Fruit fly (Drosophila melanogaster) whole organism, pupa: ENCODE data around the gene Lectin-galC1.

Source experiments
- CG10348 ChIP-seq: fragments of 200-800 bp; sonication (Bioruptor generic); IDR thresholded peaks from 2 replicates; pipeline ENCODE4 v1.3.6; 2022; ENCODE audit warnings: missing biosample characterization, missing genetic modification characterization
- CG12605 ChIP-seq: fragments of 200-800 bp; sonication (Bioruptor generic); IDR thresholded peaks from 2 replicates; pipeline ENCODE4 v1.3.6; 2022; ENCODE audit warnings: missing biosample characterization, missing genetic modification characterization
- CG13204 ChIP-seq: fragments of 200-800 bp; sonication (Bioruptor generic); optimal IDR thresholded peaks from 2 replicates; lab custom pipeline; 2018; ENCODE audit warnings: missing biosample characterization, mild to moderate bottlenecking, missing genetic modification characterization, moderate library complexity
- CG14655 ChIP-seq: fragments of 200-800 bp; sonication (Bioruptor generic); optimal IDR thresholded peaks from 3 replicates; lab custom pipeline; 2017; ENCODE audit warnings: mild to moderate bottlenecking, missing biosample characterization, missing genetic modification reagents, missing genetic modification characterization
- CG15710 ChIP-seq: fragments of 200-800 bp; sonication (Bioruptor generic); optimal IDR thresholded peaks from 2 replicates; lab custom pipeline; 2018; ENCODE audit warnings: missing biosample characterization, mild to moderate bottlenecking, missing genetic modification characterization, moderate library complexity
- CG17806 ChIP-seq: fragments of 200-800 bp; sonication (Bioruptor generic); optimal IDR thresholded peaks from 2 replicates; lab custom pipeline; 2018; ENCODE audit warnings: missing biosample characterization, mild to moderate bottlenecking, missing genetic modification characterization, moderate library complexity
- CG32121 ChIP-seq: fragments of 200-800 bp; sonication (Bioruptor generic); IDR thresholded peaks from 2 replicates; pipeline ENCODE4 v1.3.6; 2022; ENCODE audit warnings: missing biosample characterization, missing genetic modification characterization
- CG34367 ChIP-seq: fragments of 200-800 bp; sonication (Bioruptor generic); optimal IDR thresholded peaks from 2 replicates; lab custom pipeline; 2018; ENCODE audit warnings: missing biosample characterization, mild to moderate bottlenecking, missing genetic modification characterization
- CG4496 ChIP-seq: fragments of 200-800 bp; sonication (Bioruptor generic); IDR thresholded peaks from 3 replicates; pipeline ENCODE4 v1.3.6; 2022; ENCODE audit warnings: missing biosample characterization, missing genetic modification characterization
- CG8159 ChIP-seq: fragments of 200-800 bp; sonication (Bioruptor generic); optimal IDR thresholded peaks from 3 replicates; lab custom pipeline; 2018; ENCODE audit warnings: missing biosample characterization, mild to moderate bottlenecking, missing genetic modification characterization, moderate library complexity
- CG8301 ChIP-seq: fragments of 200-800 bp; sonication (Bioruptor generic); optimal IDR thresholded peaks from 2 replicates; lab custom pipeline; 2018; ENCODE audit warnings: missing biosample characterization, mild to moderate bottlenecking, missing genetic modification characterization
- CG9948 ChIP-seq: fragments of 200-800 bp; sonication (Bioruptor generic); optimal IDR thresholded peaks from 2 replicates; lab custom pipeline; 2018; ENCODE audit warnings: missing biosample characterization, mild to moderate bottlenecking, missing genetic modification characterization, moderate library complexity
- D1 ChIP-seq: fragments of 200-800 bp; sonication (Bioruptor generic); optimal IDR thresholded peaks from 2 replicates; lab custom pipeline; 2018; ENCODE audit warnings: missing biosample characterization, mild to moderate bottlenecking, missing genetic modification characterization, moderate library complexity
- EcR ChIP-seq: fragments of 200-800 bp; sonication (Bioruptor generic); optimal IDR thresholded peaks from 3 replicates; lab custom pipeline; 2019; ENCODE audit warnings: missing biosample characterization, missing genetic modification characterization, mild to moderate bottlenecking, moderate library complexity, missing genetic modification reagents
- Ets98B ChIP-seq: fragments of 200-800 bp; sonication (Bioruptor generic); IDR thresholded peaks from 2 replicates; pipeline ENCODE4 v1.3.6; 2022; ENCODE audit warnings: missing biosample characterization, missing genetic modification characterization
- Pif1A ChIP-seq: fragments of 200-800 bp; sonication (Bioruptor generic); optimal IDR thresholded peaks from 3 replicates; lab custom pipeline; 2016; ENCODE audit warnings: missing biosample characterization, missing genetic modification characterization
- Pif1B ChIP-seq: fragments of 200-800 bp; sonication (Bioruptor generic); optimal IDR thresholded peaks from 3 replicates; lab custom pipeline; 2016; ENCODE audit warnings: missing biosample characterization, missing genetic modification characterization
- Snoo ChIP-seq: fragments of 200-800 bp; sonication (Bioruptor generic); optimal IDR thresholded peaks from 3 replicates; lab custom pipeline; 2017; ENCODE audit warnings: missing biosample characterization, mild to moderate bottlenecking, missing genetic modification characterization, inconsistent platforms
- fd96Ca ChIP-seq: fragments of 200-800 bp; sonication (Bioruptor generic); IDR thresholded peaks from 3 replicates; pipeline ENCODE4 v1.3.6; 2022; ENCODE audit warnings: missing biosample characterization, missing genetic modification characterization
- gl ChIP-seq: fragments of 200-800 bp; sonication (Bioruptor generic); optimal IDR thresholded peaks from 2 replicates; lab custom pipeline; 2018; ENCODE audit warnings: missing biosample characterization, mild to moderate bottlenecking, missing genetic modification characterization
- rn ChIP-seq: fragments of 200-800 bp; sonication (Bioruptor generic); IDR thresholded peaks from 2 replicates; pipeline ENCODE4 v1.3.6; 2022; ENCODE audit warnings: missing biosample characterization, missing genetic modification characterization

The Lectin-galC1 gene

DNA sequence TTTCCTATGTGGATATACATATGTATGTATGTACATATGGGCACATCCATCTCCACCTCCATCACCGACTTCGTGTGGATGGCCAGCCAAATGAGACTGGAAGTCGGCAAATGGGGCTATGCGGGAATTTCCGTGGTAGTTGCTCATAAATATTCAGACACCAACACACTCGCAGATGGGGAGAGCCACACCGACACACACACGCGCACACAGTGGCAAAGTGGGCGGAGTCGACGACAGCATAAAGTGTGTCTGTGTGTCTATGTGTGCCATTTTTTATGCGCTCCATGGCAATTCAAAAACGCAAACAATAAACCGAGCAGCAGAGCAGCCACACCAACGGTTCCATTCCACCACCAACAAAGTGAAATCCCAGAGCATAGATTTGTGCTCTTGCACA, 45.7 kb downstream of the Lectin-galC1 start:
- TF ChIP-seq CG4496 (peak; percentile 72; the same call in 2 of the 3 replicates), CG14655 (GFP tag; lab: Kevin White, UChicago) (no peak), Ets98B (GFP tag; lab: Robert Waterston, UW) (peak; percentile 19; the same call in 1 of the 2 replicates), CG9948 (tag; lab: Kevin White, UChicago) (no peak), CG32121 (GFP tag; lab: Robert Waterston, UW) (no peak)

dm6 chr2L:19463405-19463804, 46.2 kb downstream of the Lectin-galC1 start:
- peak; percentile 23 for TF ChIP-seq CG9948 (tag; lab: Kevin White, UChicago)
- TF ChIP-seq EcR (GFP tag; lab: Kevin White, UChicago) = no peak
- TF ChIP-seq CG15710 (tag; lab: Kevin White, UChicago) = no peak
- no peak for TF ChIP-seq rn (GFP tag; lab: Robert Waterston, UW)
- no peak for TF ChIP-seq CG8159 (tag; lab: Kevin White, UChicago)
- no peak for TF ChIP-seq fd96Ca (GFP tag; lab: Robert Waterston, UW)
- peak; percentile 2 for TF ChIP-seq Pif1A
- peak; percentile 70 for TF ChIP-seq CG14655 (GFP tag; lab: Kevin White, UChicago)
- no peak for TF ChIP-seq CG10348 (GFP tag; lab: Robert Waterston, UW)
- no peak for TF ChIP-seq CG4496
- peak; percentile 8 for TF ChIP-seq CG8301 (tag; lab: Kevin White, UChicago)
- TF ChIP-seq CG12605 = 0 out of 2 replicates have a peak, but pooled peaks have one; percentile 7
- TF ChIP-seq Ets98B (GFP tag; lab: Robert Waterston, UW) = no peak
- no peak for TF ChIP-seq CG17806
- no peak for TF ChIP-seq CG32121 (GFP tag; lab: Robert Waterston, UW)
- no peak for TF ChIP-seq CG34367 (tag; lab: Kevin White, UChicago)
- no peak for TF ChIP-seq Snoo (tag; lab: Kevin White, UChicago)
- no peak for TF ChIP-seq CG13204
- no peak for TF ChIP-seq Pif1B (GFP tag; lab: Kevin White, UChicago)
- TF ChIP-seq D1 (tag; lab: Kevin White, UChicago) = no peak
- TF ChIP-seq gl (tag; lab: Kevin White, UChicago) = no peak
- TF ChIP-seq, all 21 proteins: peak for 5

dm6 chr2L:19463824-19464317, 46.6 kb downstream of the Lectin-galC1 start, which contains the start of gene tj:
Gene tj, plus strand, starts transcription at chr2L:19464267.
- no peak for TF ChIP-seq CG8301 (tag; lab: Kevin White, UChicago)
- peak; percentile 53; the same call in 1 of the 3 replicates for TF ChIP-seq CG4496
